Fruit fly (Drosophila melanogaster): ENCODE results near the gene CG31465.

The CG31465 gene

dm6 chr3R:21858290-21858875 is 22.2 kb upstream of the CG31465 start (continued):
- TF ChIP-seq pan (optimal IDR thresholded peaks at IDR 0.05): no peak
- TF ChIP-seq pan (GFP tag; optimal IDR thresholded peaks at IDR 0.05 in 1 of 2, IDR thresholded peaks at IDR 0.05 in 1 of 2): no peak
- TF ChIP-seq CG1832 (GFP tag; optimal IDR thresholded peaks at IDR 0.05): no peak
- peak; percentile 66 for TF ChIP-seq CG4360 (GFP tag; IDR thresholded peaks at IDR 0.05)
- peak in 1 of 2 experiments; percentile 0 for TF ChIP-seq tll (GFP tag; optimal IDR thresholded peaks at IDR 0.05)
- no peak for TF ChIP-seq CG9876 (GFP tag; optimal IDR thresholded peaks at IDR 0.05)
- TF ChIP-seq zen (tag; optimal IDR thresholded peaks at IDR 0.05): peak; percentile 11
- no peak for TF ChIP-seq nmo (GFP tag; optimal IDR thresholded peaks at IDR 0.05)
- no peak for TF ChIP-seq CG17829 (tag; optimal IDR thresholded peaks at IDR 0.05)
- no peak for TF ChIP-seq GATAe (GFP tag; conservative IDR thresholded peaks at IDR 0.05)
- TF ChIP-seq CG12219 (GFP tag; optimal IDR thresholded peaks at IDR 0.05): no peak
- TF ChIP-seq CG10462 (GFP tag; optimal IDR thresholded peaks at IDR 0.05): no peak
- TF ChIP-seq CG13424 (tag; optimal IDR thresholded peaks at IDR 0.05): no peak
- TF ChIP-seq tx (GFP tag; optimal IDR thresholded peaks at IDR 0.05): no peak
- TF ChIP-seq crol (GFP tag; IDR thresholded peaks at IDR 0.05): no peak
- peak; percentile 58 for TF ChIP-seq twi (tag; optimal IDR thresholded peaks at IDR 0.05)
- no peak for TF ChIP-seq CG9932 (GFP tag; IDR thresholded peaks at IDR 0.05)
- TF ChIP-seq Dip3 (GFP tag; optimal IDR thresholded peaks at IDR 0.05): no peak
- no peak for TF ChIP-seq CG10431 (GFP tag; optimal IDR thresholded peaks at IDR 0.05)
- TF ChIP-seq esg (GFP tag; conservative IDR thresholded peaks at IDR 0.05): no peak
- no peak for TF ChIP-seq CG6689 (GFP tag; IDR thresholded peaks at IDR 0.05)
- no peak for TF ChIP-seq scrt (GFP tag; optimal IDR thresholded peaks at IDR 0.05)
- TF ChIP-seq lbe (GFP tag; optimal IDR thresholded peaks at IDR 0.05): no peak
- no peak for TF ChIP-seq HLHmδ (GFP tag; optimal IDR thresholded peaks at IDR 0.05)
- TF ChIP-seq ewg (GFP tag; optimal IDR thresholded peaks at IDR 0.05): no peak
- peak; percentile 8 for TF ChIP-seq CG15479 (GFP tag; optimal IDR thresholded peaks at IDR 0.05)
- TF ChIP-seq gt (GFP tag; IDR thresholded peaks at IDR 0.05): no peak
- no peak for TF ChIP-seq CG4854 (GFP tag; optimal IDR thresholded peaks at IDR 0.05)
- TF ChIP-seq CG34422 (GFP tag; IDR thresholded peaks at IDR 0.05): no peak
- no peak for TF ChIP-seq peb (GFP tag; IDR thresholded peaks at IDR 0.05)
- TF ChIP-seq Stat92E (GFP tag; optimal IDR thresholded peaks at IDR 0.05): no peak
- TF ChIP-seq unc-4 (GFP tag; IDR thresholded peaks at IDR 0.05; ENCODE audit: partially characterized antibody): no peak
- no peak for TF ChIP-seq vvl (GFP tag; IDR thresholded peaks at IDR 0.05)
- TF ChIP-seq CG11456 (GFP tag; IDR thresholded peaks at IDR 0.05): 0 out of 3 replicates have a peak, but pooled peaks have one; percentile 27
- TF ChIP-seq wdn (GFP tag; IDR thresholded peaks at IDR 0.05): no peak
- no peak for TF ChIP-seq Optix (GFP tag; IDR thresholded peaks at IDR 0.05)
- TF ChIP-seq CG30431 (GFP tag; optimal IDR thresholded peaks at IDR 0.05): no peak
- TF ChIP-seq Atf6 (GFP tag; IDR thresholded peaks at IDR 0.05): no peak
- TF ChIP-seq sim (GFP tag; IDR thresholded peaks at IDR 0.05): no peak
- no peak for TF ChIP-seq jumu (GFP tag; optimal IDR thresholded peaks at IDR 0.05)
- 0 out of 2 replicates have a peak, but pooled peaks have one; percentile 8 for TF ChIP-seq Xrp1 (GFP tag; IDR thresholded peaks at IDR 0.05)
- TF ChIP-seq yki (optimal IDR thresholded peaks at IDR 0.05): no peak
- TF ChIP-seq maf-S (GFP tag; optimal IDR thresholded peaks at IDR 0.05): no peak
- no peak for TF ChIP-seq CG3838 (GFP tag; optimal IDR thresholded peaks at IDR 0.05)
- peak in 1 of 2 experiments; percentile 62 for TF ChIP-seq Hr78 (GFP tag; optimal IDR thresholded peaks at IDR 0.05)
- TF ChIP-seq ftz-f1 (GFP tag; optimal IDR thresholded peaks at IDR 0.05): no peak
- no peak for TF ChIP-seq Fer3 (tag; optimal IDR thresholded peaks at IDR 0.05)
- TF ChIP-seq ap (GFP tag; IDR thresholded peaks at IDR 0.05): no peak
- no peak for TF ChIP-seq her (GFP tag; optimal IDR thresholded peaks at IDR 0.05)
- TF ChIP-seq Awh (GFP tag; IDR thresholded peaks at IDR 0.05): peak; percentile 44; the same call in 1 of the 2 replicates
- TF ChIP-seq zfh2 (GFP tag; optimal IDR thresholded peaks at IDR 0.05): no peak
